Worm (Caenorhabditis elegans) whole organism, mixed stage, embryonic: ENCODE results near the gene gpa-5.

ENCODE experiments used
- M03D4.4 ChIP-seq: sonication (generic microtip); optimal IDR thresholded peaks from 2 replicates; lab custom pipeline; 2017; ENCODE audit warnings: mild to moderate bottlenecking, missing genetic modification characterization, missing compliant biosample characterization
- bed-3 ChIP-seq: fragments of 200-800 bp; sonication (Bioruptor generic); optimal IDR thresholded peaks from 3 replicates; lab custom pipeline; 2018; ENCODE audit warnings: mild to moderate bottlenecking, missing genetic modification characterization, moderate library complexity, missing compliant biosample characterization
- blmp-1 ChIP-seq: fragments of 150-350 bp; optimal IDR thresholded peaks from 2 replicates; lab custom pipeline; 2014; ENCODE audit warnings: missing biosample characterization, missing genetic modification characterization
- ceh-83 ChIP-seq: fragments of 200-800 bp; sonication (Bioruptor generic); optimal IDR thresholded peaks from 2 replicates; lab custom pipeline; 2018; ENCODE audit warnings: mild to moderate bottlenecking, missing genetic modification characterization, missing compliant biosample characterization
- ces-1 ChIP-seq: fragments of 150-350 bp; optimal IDR thresholded peaks from 2 replicates; lab custom pipeline; 2014; ENCODE audit warnings: missing biosample characterization, missing genetic modification reagents, missing genetic modification characterization
- cnd-1 ChIP-seq: fragments of 200-800 bp; sonication (Bioruptor generic); optimal IDR thresholded peaks from 2 replicates; lab custom pipeline; 2018; ENCODE audit warnings: mild to moderate bottlenecking, missing genetic modification characterization, missing compliant biosample characterization
- drap-1 ChIP-seq: fragments of 200-800 bp; sonication (Bioruptor generic); optimal IDR thresholded peaks from 3 replicates; lab custom pipeline; 2018; ENCODE audit warnings: mild to moderate bottlenecking, missing genetic modification characterization, missing compliant biosample characterization
- elt-1 ChIP-seq: sonication (generic microtip); optimal IDR thresholded peaks from 2 replicates; lab custom pipeline; 2017; ENCODE audit warnings: missing genetic modification characterization, mild to moderate bottlenecking, missing compliant biosample characterization, antibody characterized with exemption, moderate library complexity, borderline replicate concordance; ENCODE audit not compliant: insufficient read depth
- elt-3 ChIP-seq: fragments of 150-350 bp; optimal IDR thresholded peaks from 2 replicates; lab custom pipeline; 2014; ENCODE audit warnings: missing biosample characterization, missing genetic modification characterization
- ham-2 ChIP-seq: fragments of 200-800 bp; sonication (Bioruptor generic); optimal IDR thresholded peaks from 2 replicates; lab custom pipeline; 2018; ENCODE audit warnings: mild to moderate bottlenecking, missing genetic modification characterization, missing compliant biosample characterization
- hlh-1 ChIP-seq: fragments of 150-350 bp; optimal IDR thresholded peaks from 2 replicates; lab custom pipeline; 2014; ENCODE audit warnings: missing biosample characterization, missing genetic modification reagents, missing genetic modification characterization
- lin-32 ChIP-seq: fragments of 200-800 bp; sonication (Bioruptor generic); optimal IDR thresholded peaks from 2 replicates; lab custom pipeline; 2018; ENCODE audit warnings: mild to moderate bottlenecking, missing genetic modification characterization, missing compliant biosample characterization
- lsy-2 ChIP-seq: fragments of 150-350 bp; optimal IDR thresholded peaks from 2 replicates; lab custom pipeline; 2014; ENCODE audit warnings: missing biosample characterization, missing genetic modification characterization
- mab-5 ChIP-seq: fragments of 150-350 bp; optimal IDR thresholded peaks from 2 replicates; lab custom pipeline; 2014; ENCODE audit warnings: missing biosample characterization, missing genetic modification characterization
- mep-1 ChIP-seq: fragments of 150-350 bp; optimal IDR thresholded peaks from 2 replicates; lab custom pipeline; 2017; ENCODE audit warnings: missing biosample characterization, missing genetic modification reagents, missing genetic modification characterization, inconsistent platforms
- nhr-12 ChIP-seq: fragments of 150-350 bp; optimal IDR thresholded peaks from 2 replicates; lab custom pipeline; 2014; ENCODE audit warnings: missing biosample characterization, missing genetic modification characterization
- nhr-2 ChIP-seq: fragments of 150-350 bp; optimal IDR thresholded peaks from 2 replicates; lab custom pipeline; 2014; ENCODE audit warnings: missing biosample characterization, missing genetic modification characterization
- nhr-237 ChIP-seq: fragments of 150-350 bp; optimal IDR thresholded peaks from 2 replicates; lab custom pipeline; 2014; ENCODE audit warnings: missing biosample characterization, missing genetic modification characterization
- nhr-28 ChIP-seq: fragments of 150-350 bp; optimal IDR thresholded peaks from 2 replicates; lab custom pipeline; 2014; ENCODE audit warnings: missing biosample characterization, missing genetic modification characterization
- pha-4 ChIP-seq: fragments of 150-350 bp; optimal IDR thresholded peaks from 2 replicates; lab custom pipeline; 2018; ENCODE audit warnings: missing biosample characterization, missing genetic modification reagents, missing genetic modification characterization
- sem-2 ChIP-seq: fragments of 200-800 bp; sonication (Bioruptor generic); optimal IDR thresholded peaks from 2 replicates; lab custom pipeline; 2018; ENCODE audit warnings: mild to moderate bottlenecking, missing genetic modification characterization, missing compliant biosample characterization
- snpc-4 ChIP-seq: fragments of 150-350 bp; optimal IDR thresholded peaks from 2 replicates; lab custom pipeline; 2014; ENCODE audit warnings: missing biosample characterization, missing genetic modification characterization
- sptf-1 ChIP-seq: sonication (generic microtip); optimal IDR thresholded peaks from 2 replicates; lab custom pipeline; 2017; ENCODE audit warnings: mild to moderate bottlenecking, missing genetic modification characterization, moderate library complexity, missing compliant biosample characterization
- tbx-8 ChIP-seq: fragments of 200-800 bp; sonication (Bioruptor generic); optimal IDR thresholded peaks from 2 replicates; lab custom pipeline; 2018; ENCODE audit warnings: mild to moderate bottlenecking, missing genetic modification characterization, moderate library complexity, missing compliant biosample characterization
- unc-120 ChIP-seq: sonication (generic microtip); optimal IDR thresholded peaks from 2 replicates; lab custom pipeline; 2017; ENCODE audit warnings: missing genetic modification characterization, missing compliant biosample characterization; ENCODE audit not compliant: poor library complexity, severe bottlenecking
- unc-39 ChIP-seq: fragments of 150-350 bp; optimal IDR thresholded peaks from 2 replicates; lab custom pipeline; 2014; ENCODE audit warnings: missing biosample characterization, missing genetic modification characterization
- unc-62 ChIP-seq: fragments of 150-350 bp; optimal IDR thresholded peaks from 2 replicates; lab custom pipeline; 2014; ENCODE audit warnings: missing biosample characterization, missing genetic modification reagents, missing genetic modification characterization
- zip-8 ChIP-seq: fragments of 150-350 bp; optimal IDR thresholded peaks from 2 replicates; lab custom pipeline; 2014; ENCODE audit warnings: missing biosample characterization, missing genetic modification characterization
- ztf-11 ChIP-seq: fragments of 150-350 bp; optimal IDR thresholded peaks from 2 replicates; lab custom pipeline; 2014; ENCODE audit warnings: missing biosample characterization, missing genetic modification characterization

gpa-5 gene

ce11 chrX:2150006-2150405 is 29.1 kb upstream of the gpa-5 start, which contains the start of gene npax-2:
Gene npax-2, minus strand, starts transcription at chrX:2150106.
- TF ChIP-seq sem-2: no peak
- TF ChIP-seq nhr-12 (tag; lab: Kevin White, UChicago): no peak
- TF ChIP-seq zip-8: no peak
- no peak for TF ChIP-seq drap-1 (GFP tag; lab: Kevin White, UChicago)
- no peak for TF ChIP-seq M03D4.4 (tag; lab: Kevin White, UChicago)
- no peak for TF ChIP-seq elt-1
- no peak for TF ChIP-seq tbx-8
- TF ChIP-seq ztf-11 (tag; lab: Kevin White, UChicago): no peak
- TF ChIP-seq ceh-83 (GFP tag; lab: Kevin White, UChicago): no peak

ce11 chrX:2145629-2146028 is 24.8 kb upstream of the gpa-5 start, which contains the start of gene dpy-3:
Gene dpy-3, minus strand, starts transcription at chrX:2145647.
- TF ChIP-seq elt-1: peak; percentile 95
- TF ChIP-seq lin-32 (GFP tag; lab: Kevin White, UChicago): no peak
- no peak for TF ChIP-seq M03D4.4 (tag; lab: Kevin White, UChicago)
- peak; percentile 87 for TF ChIP-seq blmp-1
- TF ChIP-seq ham-2 (GFP tag; lab: Kevin White, UChicago): peak; percentile 35
- peak; percentile 48 for TF ChIP-seq elt-3 (tag; lab: Kevin White, UChicago)
- TF ChIP-seq, all 35 proteins: peak for 4

ce11 chrX:2144875-2145274 is 24.0 kb upstream of the gpa-5 start:
- no peak for TF ChIP-seq bed-3
- no peak for TF ChIP-seq nhr-2
- TF ChIP-seq pha-4 (tag; lab: Kevin White, UChicago): no peak
- TF ChIP-seq sptf-1 (tag; lab: Kevin White, UChicago): no peak
- no peak for TF ChIP-seq mab-5 (tag; lab: Kevin White, UChicago)
- no peak for TF ChIP-seq unc-62 (GFP tag; lab: Kevin White, UChicago)
- TF ChIP-seq nhr-28 (tag; lab: Kevin White, UChicago): no peak
- no peak for TF ChIP-seq ztf-11 (tag; lab: Kevin White, UChicago)
- no peak for TF ChIP-seq lsy-2 (tag; lab: Kevin White, UChicago)
- no peak for TF ChIP-seq cnd-1 (tag; lab: Kevin White, UChicago)
- TF ChIP-seq nhr-12 (tag; lab: Kevin White, UChicago): no peak
- no peak for TF ChIP-seq unc-120 (tag; lab: Kevin White, UChicago)

ce11 chrX:2144236-2144635 is 23.4 kb upstream of the gpa-5 start:
- TF ChIP-seq snpc-4 (tag; lab: Kevin White, UChicago) (no peak), mep-1 (tag; lab: Kevin White, UChicago) (no peak), ces-1 (GFP tag; lab: Kevin White, UChicago) (no peak)

ce11 chrX:2140610-2141009 is 19.7 kb upstream of the gpa-5 start:
- TF ChIP-seq nhr-237 (tag; lab: Kevin White, UChicago) (no peak), ces-1 (GFP tag; lab: Kevin White, UChicago) (peak; percentile 44), mab-5 (tag; lab: Kevin White, UChicago) (no peak), drap-1 (GFP tag; lab: Kevin White, UChicago) (no peak), bed-3 (no peak), pha-4 (tag; lab: Kevin White, UChicago) (no peak)

- TF ChIP-seq tbx-8 (no peak), pha-4 (tag; lab: Kevin White, UChicago) (no peak), mab-5 (tag; lab: Kevin White, UChicago) (no peak), unc-39 (tag; lab: Kevin White, UChicago) (no peak), cnd-1 (tag; lab: Kevin White, UChicago) (no peak), hlh-1 (tag; lab: Kevin White, UChicago) (peak; percentile 53)
Measured at ce11 chrX:2138923-2139322, 18.1 kb upstream of the gpa-5 start.

ce11 chrX:2136937-2137336 is 16.1 kb upstream of the gpa-5 start:
- TF ChIP-seq ces-1 (GFP tag; lab: Kevin White, UChicago) (peak; percentile 62), mab-5 (tag; lab: Kevin White, UChicago) (no peak)
